Fruit fly (Drosophila melanogaster): ENCODE measurements around the gene Cyp6d5.

Cyp6d5 gene

DNA sequence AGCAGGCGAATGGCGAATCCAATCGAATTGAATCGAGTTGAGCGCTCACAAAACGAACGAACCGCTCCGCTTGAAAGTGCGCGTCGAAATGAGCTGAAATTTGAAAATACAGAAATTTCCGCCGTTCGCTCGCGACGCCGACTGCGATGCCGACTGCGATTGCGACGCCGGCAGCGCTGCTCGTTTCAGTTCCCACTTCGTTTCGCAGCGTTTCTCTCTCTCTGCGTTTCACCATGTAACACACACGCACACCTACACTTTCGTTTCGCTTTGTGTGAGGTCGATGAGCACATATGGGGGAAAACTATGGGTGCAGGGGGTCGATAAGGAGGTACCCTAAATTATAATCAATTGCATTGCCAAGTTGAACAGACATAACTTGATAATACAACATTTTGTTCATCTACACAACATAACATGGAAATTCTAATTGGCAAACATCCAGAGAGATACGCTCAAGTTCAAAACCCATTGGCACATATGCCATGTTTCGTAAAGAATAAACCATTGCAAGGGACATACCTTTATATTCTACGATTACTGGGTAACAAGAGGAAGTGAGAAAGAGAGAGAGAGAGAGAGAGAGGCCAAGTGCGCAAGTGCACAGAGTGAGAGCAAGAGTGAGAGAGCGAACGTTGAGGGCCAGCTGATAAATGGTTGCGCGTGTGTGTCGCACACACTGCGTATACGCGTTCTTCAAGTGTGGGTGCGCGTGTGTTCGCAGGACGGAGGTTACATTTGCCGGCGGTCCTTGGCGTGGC is 45.6 kb upstream of the Cyp6d5 start (continued):
- no peak for TF ChIP-seq Dfd (GFP tag; optimal IDR thresholded peaks at IDR 0.05)
- TF ChIP-seq Hr83 (GFP tag; optimal IDR thresholded peaks at IDR 0.05; ENCODE audit: poor library complexity, severe bottlenecking), result peak; percentile 13
- TF ChIP-seq Rel (GFP tag; optimal IDR thresholded peaks at IDR 0.05), result no peak
- TF ChIP-seq Rel (tag; optimal IDR thresholded peaks at IDR 0.05), result peak; percentile 77
- TF ChIP-seq dmrt93B (GFP tag; optimal IDR thresholded peaks at IDR 0.05), result peak; percentile 90
- peak; percentile 86 for TF ChIP-seq pan (optimal IDR thresholded peaks at IDR 0.05)
- peak; percentile 75 for TF ChIP-seq sage (GFP tag; optimal IDR thresholded peaks at IDR 0.05)

DNA sequence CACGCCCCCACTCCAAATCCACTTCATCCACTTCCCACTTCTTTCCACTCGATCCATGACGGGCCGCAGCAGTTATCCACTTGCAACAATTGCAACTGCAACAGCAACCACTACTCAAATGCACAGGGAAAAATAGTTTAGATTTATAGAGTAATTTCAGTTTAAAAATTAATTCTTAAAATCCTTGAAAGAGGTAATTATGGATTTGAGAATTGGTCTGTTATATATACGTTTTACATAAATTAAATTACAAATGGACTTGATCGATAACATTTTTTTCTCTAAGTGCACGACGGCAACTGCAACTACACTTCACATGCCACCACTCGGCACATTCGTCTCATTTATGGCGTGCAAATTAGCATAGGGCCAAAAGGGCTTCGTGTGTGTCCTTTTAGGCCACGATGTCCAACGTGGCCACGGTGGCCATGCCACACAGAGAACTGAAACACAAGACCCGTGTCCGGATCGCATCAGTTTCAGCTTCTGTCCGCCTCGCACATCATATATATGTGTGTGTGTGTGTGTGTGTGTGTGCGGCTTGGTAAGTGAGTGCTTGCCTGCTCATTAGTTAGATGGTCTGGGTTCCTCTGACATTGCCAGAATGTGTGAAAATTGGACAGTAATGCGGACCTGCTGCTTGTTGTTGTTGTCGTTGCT is 44.0 kb upstream of the Cyp6d5 start:
- TF ChIP-seq dsf (GFP tag; optimal IDR thresholded peaks at IDR 0.05; ENCODE audit: borderline replicate concordance), result no peak
- no peak for TF ChIP-seq sage (GFP tag; optimal IDR thresholded peaks at IDR 0.05)
- TF ChIP-seq Abd-B (GFP tag; optimal IDR thresholded peaks at IDR 0.05), result no peak
- no peak for TF ChIP-seq usp (GFP tag; optimal IDR thresholded peaks at IDR 0.05)
- TF ChIP-seq dl (GFP tag; optimal IDR thresholded peaks at IDR 0.05; ENCODE audit: insufficient read depth in 1 of 2, partially characterized antibody in 2 of 2), result no peak
- peak; percentile 30 for TF ChIP-seq br (GFP tag; optimal IDR thresholded peaks at IDR 0.05)
- no peak for TF ChIP-seq pan (optimal IDR thresholded peaks at IDR 0.05)
- TF ChIP-seq OdsH (GFP tag; optimal IDR thresholded peaks at IDR 0.05), result peak; percentile 29
- TF ChIP-seq foxo (GFP tag; optimal IDR thresholded peaks at IDR 0.05), result peak in 1 of 2 experiments; percentile 64
- TF ChIP-seq Mio (GFP tag; optimal IDR thresholded peaks at IDR 0.05), result no peak
- peak; percentile 44 for TF ChIP-seq ey (GFP tag; optimal IDR thresholded peaks at IDR 0.05)
- peak; percentile 66 for TF ChIP-seq h (GFP tag; optimal IDR thresholded peaks at IDR 0.05)
- no peak for TF ChIP-seq jim (GFP tag; optimal IDR thresholded peaks at IDR 0.05)
- TF ChIP-seq CrebA (GFP tag; optimal IDR thresholded peaks at IDR 0.05; ENCODE audit: borderline replicate concordance), result no peak
- TF ChIP-seq lola (GFP tag; optimal IDR thresholded peaks at IDR 0.05), result no peak
- peak; percentile 45 for TF ChIP-seq Dfd (GFP tag; optimal IDR thresholded peaks at IDR 0.05)
- peak; percentile 36 for TF ChIP-seq Hnf4 (GFP tag; optimal IDR thresholded peaks at IDR 0.05)
- peak; percentile 72 for TF ChIP-seq fru (GFP tag; optimal IDR thresholded peaks at IDR 0.05)
- TF ChIP-seq N (GFP tag; optimal IDR thresholded peaks at IDR 0.05), result no peak
- TF ChIP-seq rgr (GFP tag; optimal IDR thresholded peaks at IDR 0.05), result peak; percentile 48
- TF ChIP-seq Sp1 (GFP tag; optimal IDR thresholded peaks at IDR 0.05), result peak; percentile 57
- peak; percentile 60 for TF ChIP-seq sv (GFP tag; optimal IDR thresholded peaks at IDR 0.05)
- TF ChIP-seq psq (GFP tag; optimal IDR thresholded peaks at IDR 0.05), result peak; percentile 25
- no peak for TF ChIP-seq Vsx2 (GFP tag; optimal IDR thresholded peaks at IDR 0.05; ENCODE audit: partially characterized antibody)
- TF ChIP-seq CG32264 (GFP tag; optimal IDR thresholded peaks at IDR 0.05), result no peak
- no peak for TF ChIP-seq Rel (GFP tag; optimal IDR thresholded peaks at IDR 0.05)
- TF ChIP-seq Rel (tag; optimal IDR thresholded peaks at IDR 0.05), result no peak
- peak; percentile 17 for TF ChIP-seq Jra (GFP tag; optimal IDR thresholded peaks at IDR 0.05)
- TF ChIP-seq dmrt93B (GFP tag; optimal IDR thresholded peaks at IDR 0.05), result peak; percentile 20
- no peak for TF ChIP-seq GATAd (GFP tag; optimal IDR thresholded peaks at IDR 0.05)
- no peak for TF ChIP-seq tai (GFP tag; optimal IDR thresholded peaks at IDR 0.05)
- TF ChIP-seq brk (GFP tag; optimal IDR thresholded peaks at IDR 0.05), result no peak
- no peak for TF ChIP-seq Myc (optimal IDR thresholded peaks at IDR 0.05)
- TF ChIP-seq Hr83 (GFP tag; optimal IDR thresholded peaks at IDR 0.05; ENCODE audit: poor library complexity, severe bottlenecking), result no peak
- no peak for TF ChIP-seq Hr78 (GFP tag; optimal IDR thresholded peaks at IDR 0.05)
- no peak for TF ChIP-seq woc (GFP tag; optimal IDR thresholded peaks at IDR 0.05)
- TF ChIP-seq Dif (GFP tag; optimal IDR thresholded peaks at IDR 0.05; ENCODE audit: partially characterized antibody), result no peak
- TF ChIP-seq CG9705 (GFP tag; optimal IDR thresholded peaks at IDR 0.05), result no peak
- peak; percentile 65 for TF ChIP-seq HLH106 (tag; optimal IDR thresholded peaks at IDR 0.05)

Measured in whole organism, wandering third instar larva.